Worm (Caenorhabditis elegans) whole organism, late embryonic: ENCODE results near the gene tut-1.

ENCODE experiments used
- ceh-9 ChIP-seq: sonication (generic microtip); optimal IDR thresholded peaks from 2 replicates; lab custom pipeline; 2016; ENCODE audit warnings: mild to moderate bottlenecking, missing genetic modification characterization, inconsistent platforms, missing compliant biosample characterization
- dmd-4 ChIP-seq: sonication (generic microtip); optimal IDR thresholded peaks from 2 replicates; lab custom pipeline; 2016; ENCODE audit warnings: borderline replicate concordance, missing genetic modification characterization, missing compliant biosample characterization
- elt-2 ChIP-seq: sonication (generic microtip); optimal IDR thresholded peaks from 2 replicates; lab custom pipeline; 2016; ENCODE audit warnings: missing genetic modification reagents, missing genetic modification characterization, missing compliant biosample characterization

ce11 chrIV:78206-78605 is 43.3 kb downstream of the tut-1 start:
- TF ChIP-seq elt-2 (no peak), ceh-9 (no peak), dmd-4 (tag; lab: Kevin White, UChicago) (no peak)
